Worm (Caenorhabditis elegans): ENCODE data around the gene C43G2.3.

ce11 chrIV:6554865-6555264, 23.1 kb upstream of the C43G2.3 start:
- no peak for TF ChIP-seq nhr-237 (tag; optimal IDR thresholded peaks at IDR 0.05)
- TF ChIP-seq pha-4 (tag; optimal IDR thresholded peaks at IDR 0.05) = no peak
- TF ChIP-seq nhr-28 (tag; optimal IDR thresholded peaks at IDR 0.05) = no peak
- no peak for TF ChIP-seq unc-62 (GFP tag; optimal IDR thresholded peaks at IDR 0.05)
- TF ChIP-seq unc-39 (tag; optimal IDR thresholded peaks at IDR 0.05) = no peak
- no peak for TF ChIP-seq ztf-11 (tag; optimal IDR thresholded peaks at IDR 0.05)
- no peak for TF ChIP-seq nhr-76 (tag; optimal IDR thresholded peaks at IDR 0.05)
- no peak for TF ChIP-seq elt-3 (tag; optimal IDR thresholded peaks at IDR 0.05)
- no peak for TF ChIP-seq mls-2 (tag; optimal IDR thresholded peaks at IDR 0.05)
- TF ChIP-seq mep-1 (tag; optimal IDR thresholded peaks at IDR 0.05) = no peak
- no peak for TF ChIP-seq sem-2 (GFP tag; optimal IDR thresholded peaks at IDR 0.05)

All from whole organism, mixed stage, embryonic.